Fruit fly (Drosophila melanogaster): ENCODE data around the gene CG46397.

DNA sequence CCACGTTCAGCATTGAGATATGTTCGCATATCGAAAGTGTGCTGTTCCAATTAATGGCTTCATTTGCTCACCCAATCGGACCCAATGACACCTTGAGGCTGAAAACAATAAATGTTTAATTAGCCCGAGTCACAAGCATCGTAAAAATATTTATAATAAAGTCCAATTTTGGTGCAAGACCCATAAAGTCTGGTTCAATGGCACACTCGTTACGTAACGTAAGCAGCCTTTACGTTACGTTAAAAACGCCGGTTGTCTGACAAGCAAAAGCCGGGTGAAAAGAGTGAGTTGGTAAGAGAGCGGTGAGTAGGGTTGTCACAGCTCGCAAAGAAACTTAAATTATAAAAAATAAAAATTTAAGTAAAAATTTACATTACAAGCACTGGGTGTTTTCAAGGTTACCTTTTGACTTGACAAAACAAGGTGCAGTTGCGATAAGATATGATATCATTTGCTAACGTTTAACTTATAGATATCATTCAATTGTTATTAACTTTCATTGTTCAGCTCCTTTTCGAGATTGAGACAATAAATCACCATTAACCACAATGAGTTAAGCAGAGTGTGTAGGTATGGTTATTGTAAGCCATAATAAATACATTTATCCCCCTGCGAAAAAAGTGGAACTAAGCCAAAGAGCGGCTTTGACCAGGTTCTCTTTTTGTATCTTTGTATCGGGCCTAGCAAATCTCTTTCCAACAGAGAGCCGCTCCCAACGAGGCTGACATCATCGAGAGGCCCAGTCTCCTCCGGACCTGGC is 48.9 kb upstream of the CG46397 start:
- TF ChIP-seq usp (GFP tag; optimal IDR thresholded peaks at IDR 0.05) (no peak), CG8478 (optimal IDR thresholded peaks at IDR 0.05) (no peak), psq (optimal IDR thresholded peaks at IDR 0.05) (no peak)
